Fruit fly (Drosophila melanogaster): Measurements from ENCODE around the gene CG33287.

DNA sequence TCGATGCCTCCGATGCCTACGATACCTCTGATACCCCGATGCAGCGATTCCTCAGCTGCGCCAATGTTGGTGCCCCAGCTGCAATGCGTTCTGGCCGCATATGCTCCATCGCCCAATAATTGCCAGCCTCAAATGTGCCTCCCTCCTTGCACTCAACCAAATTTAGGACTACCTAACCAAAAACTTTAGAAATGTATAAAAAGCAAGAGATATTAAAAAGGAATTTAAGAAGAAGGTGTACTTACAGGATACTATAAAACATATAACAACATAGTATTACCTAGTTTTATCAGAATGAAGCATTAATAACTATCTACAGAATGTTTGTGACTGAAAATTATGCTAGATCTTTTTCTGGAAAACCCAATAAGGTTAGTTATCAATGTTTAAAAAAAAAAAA is 11.3 kb upstream of the CG33287 start:
- TF ChIP-seq CTCF (optimal IDR thresholded peaks at IDR 0.05), result no peak
- TF ChIP-seq CG8478 (optimal IDR thresholded peaks at IDR 0.05), result no peak
